Fruit fly (Drosophila melanogaster) Kc167 (cell line): Measurements from ENCODE around the gene Rbf.

Experiments used
- Myc ChIP-seq: fragments of >200 bp; optimal IDR thresholded peaks from 2 replicates; lab custom pipeline; 2017; ENCODE audit warnings: missing external identifiers
- h ChIP-seq: fragments of >200 bp; optimal IDR thresholded peaks from 3 replicates; lab custom pipeline; 2018; ENCODE audit warnings: missing external identifiers
- insv ChIP-seq: fragments of >200 bp; optimal IDR thresholded peaks from 3 replicates; lab custom pipeline; 2018; ENCODE audit warnings: missing external identifiers
- ttk ChIP-seq: sonication (Bioruptor generic); optimal IDR thresholded peaks from 2 replicates; lab custom pipeline; 2017; ENCODE audit warnings: missing external identifiers

DNA sequence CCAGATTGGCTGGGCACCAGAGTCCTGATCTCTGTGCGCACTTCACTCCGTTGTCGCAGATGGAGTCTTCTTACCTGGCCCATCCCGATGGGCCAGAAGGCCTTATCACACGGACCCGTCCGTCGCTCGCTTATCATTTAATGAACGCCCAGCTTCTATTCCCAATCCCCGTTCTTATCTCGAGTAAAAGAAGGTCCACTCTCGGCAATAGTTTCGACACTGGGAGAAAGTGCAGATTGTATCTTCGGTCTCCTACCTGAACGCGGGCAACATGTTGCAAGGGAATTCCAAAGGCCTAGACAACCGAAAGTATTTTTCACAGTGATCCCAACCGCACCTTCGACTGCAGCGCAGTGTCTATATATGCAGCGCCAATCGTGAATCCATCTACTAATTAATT lies 35.2 kb downstream of the Rbf start:
- no peak for TF ChIP-seq ttk
- no peak for TF ChIP-seq insv
- TF ChIP-seq h (lab: Kevin White, UChicago): no peak
- TF ChIP-seq Myc: no peak
